Worm (Caenorhabditis elegans): ENCODE data around the gene Y38H6C.4.

DNA sequence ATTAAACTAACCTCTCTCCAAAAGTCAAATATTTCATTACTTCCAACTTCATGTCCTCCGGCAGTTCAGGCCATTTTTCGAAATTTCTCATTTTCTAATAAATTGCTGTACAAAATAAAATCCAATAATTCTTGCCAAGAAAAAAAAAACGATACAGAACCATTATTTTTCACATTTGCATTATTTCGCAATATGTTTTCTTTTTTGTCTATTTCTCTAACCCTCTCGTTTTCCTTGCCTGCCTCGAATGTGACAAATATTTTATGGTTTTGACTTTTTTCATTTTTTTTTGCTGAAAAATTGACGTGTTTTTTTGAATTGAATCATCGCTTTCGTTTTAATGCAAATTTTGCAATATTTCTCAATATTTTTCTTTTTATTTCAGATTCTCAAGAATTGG lies 17.3 kb upstream of the Y38H6C.4 start, which contains the start of the genes Y38H6C.9 and fbxa-150:
- no peak for TF ChIP-seq dao-5 (tag; optimal IDR thresholded peaks at IDR 0.05)
- no peak for TF ChIP-seq W03F9.2 (tag; optimal IDR thresholded peaks at IDR 0.05)
